Fruit fly (Drosophila melanogaster) whole organism, pupa: ENCODE results near the gene CG18810.

Source experiments
- CG12605 ChIP-seq: fragments of 200-800 bp; sonication (Bioruptor generic); IDR thresholded peaks from 2 replicates; pipeline ENCODE4 v1.3.6; 2022; ENCODE audit warnings: missing biosample characterization, missing genetic modification characterization
- CG13204 ChIP-seq: fragments of 200-800 bp; sonication (Bioruptor generic); optimal IDR thresholded peaks from 2 replicates; lab custom pipeline; 2018; ENCODE audit warnings: missing biosample characterization, mild to moderate bottlenecking, missing genetic modification characterization, moderate library complexity
- CG17806 ChIP-seq: fragments of 200-800 bp; sonication (Bioruptor generic); optimal IDR thresholded peaks from 2 replicates; lab custom pipeline; 2018; ENCODE audit warnings: missing biosample characterization, mild to moderate bottlenecking, missing genetic modification characterization, moderate library complexity
- CG32121 ChIP-seq: fragments of 200-800 bp; sonication (Bioruptor generic); IDR thresholded peaks from 2 replicates; pipeline ENCODE4 v1.3.6; 2022; ENCODE audit warnings: missing biosample characterization, missing genetic modification characterization
- CG8159 ChIP-seq: fragments of 200-800 bp; sonication (Bioruptor generic); optimal IDR thresholded peaks from 3 replicates; lab custom pipeline; 2018; ENCODE audit warnings: missing biosample characterization, mild to moderate bottlenecking, missing genetic modification characterization, moderate library complexity
- CG8301 ChIP-seq: fragments of 200-800 bp; sonication (Bioruptor generic); optimal IDR thresholded peaks from 2 replicates; lab custom pipeline; 2018; ENCODE audit warnings: missing biosample characterization, mild to moderate bottlenecking, missing genetic modification characterization
- CG9948 ChIP-seq: fragments of 200-800 bp; sonication (Bioruptor generic); optimal IDR thresholded peaks from 2 replicates; lab custom pipeline; 2018; ENCODE audit warnings: missing biosample characterization, mild to moderate bottlenecking, missing genetic modification characterization, moderate library complexity
- D1 ChIP-seq: fragments of 200-800 bp; sonication (Bioruptor generic); optimal IDR thresholded peaks from 2 replicates; lab custom pipeline; 2018; ENCODE audit warnings: missing biosample characterization, mild to moderate bottlenecking, missing genetic modification characterization, moderate library complexity
- Ets98B ChIP-seq: fragments of 200-800 bp; sonication (Bioruptor generic); IDR thresholded peaks from 2 replicates; pipeline ENCODE4 v1.3.6; 2022; ENCODE audit warnings: missing biosample characterization, missing genetic modification characterization
- Pif1A ChIP-seq: fragments of 200-800 bp; sonication (Bioruptor generic); optimal IDR thresholded peaks from 3 replicates; lab custom pipeline; 2016; ENCODE audit warnings: missing biosample characterization, missing genetic modification characterization
- Pif1B ChIP-seq: fragments of 200-800 bp; sonication (Bioruptor generic); optimal IDR thresholded peaks from 3 replicates; lab custom pipeline; 2016; ENCODE audit warnings: missing biosample characterization, missing genetic modification characterization

dm6 chr2L:20638413-20638812, 10.3 kb upstream of the CG18810 start:
- TF ChIP-seq CG8159 (tag; lab: Kevin White, UChicago) (peak; percentile 11), CG17806 (no peak), CG13204 (GFP tag; lab: Kevin White, UChicago) (no peak), Pif1B (GFP tag; lab: Kevin White, UChicago) (no peak), CG12605 (GFP tag; lab: Robert Waterston, UW) (no peak), D1 (tag; lab: Kevin White, UChicago) (no peak), Ets98B (GFP tag; lab: Robert Waterston, UW) (0 out of 2 replicates have a peak, but pooled peaks have one; percentile 19), Pif1A (GFP tag; lab: Kevin White, UChicago) (no peak), CG8301 (no peak), CG32121 (GFP tag; lab: Robert Waterston, UW) (no peak), CG9948 (tag; lab: Kevin White, UChicago) (no peak)
